Worm (Caenorhabditis elegans) whole organism, L1 larva: ENCODE results near the gene dpy-1.

Experiments
- C04F5.9 ChIP-seq: sonication (generic microtip); optimal IDR thresholded peaks from 2 replicates; lab custom pipeline; 2016; ENCODE audit warnings: missing genetic modification characterization, missing compliant biosample characterization
- C34B4.2 ChIP-seq: sonication (generic microtip); optimal IDR thresholded peaks from 2 replicates; lab custom pipeline; 2017; ENCODE audit warnings: mild to moderate bottlenecking, missing genetic modification characterization, missing compliant biosample characterization
- Y116A8C.19 ChIP-seq: sonication (generic microtip); optimal IDR thresholded peaks from 2 replicates; lab custom pipeline; 2016; ENCODE audit warnings: missing compliant biosample characterization, missing genetic modification characterization, borderline replicate concordance
- aha-1 ChIP-seq: fragments of 150-350 bp; optimal IDR thresholded peaks from 2 replicates; lab custom pipeline; 2014; ENCODE audit warnings: missing biosample characterization, missing genetic modification characterization
- alr-1 ChIP-seq: fragments of 200-800 bp; sonication (Bioruptor generic); optimal IDR thresholded peaks from 2 replicates; lab custom pipeline; 2018; ENCODE audit warnings: borderline replicate concordance, mild to moderate bottlenecking, missing genetic modification characterization, missing compliant biosample characterization
- ama-1 ChIP-seq: fragments of 150-350 bp; optimal IDR thresholded peaks from 2 replicates; lab custom pipeline; 2014
- dpl-1 ChIP-seq, 3 experiments: fragments of 150-350 bp in 2 of 3; sonication (generic microtip) in 1 of 3; optimal IDR thresholded peaks; 2 replicates each; lab custom pipeline; 2014 to 2017; ENCODE audit warnings: missing biosample characterization in 3 of 3, missing genetic modification characterization in 3 of 3, missing genetic modification reagents in 3 of 3
- dsc-1 ChIP-seq: sonication (generic microtip); optimal IDR thresholded peaks from 2 replicates; lab custom pipeline; 2016; ENCODE audit warnings: mild to moderate bottlenecking, missing genetic modification characterization, missing compliant biosample characterization
- efl-1 ChIP-seq, 4 experiments: fragments of 150-350 bp; optimal IDR thresholded peaks in 3 of 4; peaks in 1 of 4; 1 replicate in 1 of 4; 2 replicates in 3 of 4; lab custom pipeline; 2014; ENCODE audit warnings: missing biosample characterization in 2 of 4, missing genetic modification characterization in 2 of 4, missing genetic modification reagents in 2 of 4
- egl-13 ChIP-seq: sonication (generic microtip); optimal IDR thresholded peaks from 2 replicates; lab custom pipeline; 2016; ENCODE audit warnings: missing genotype, missing genetic modification reagents, missing genetic modification characterization, missing compliant biosample characterization
- elt-2 ChIP-seq: sonication (generic microtip); optimal IDR thresholded peaks from 2 replicates; lab custom pipeline; 2016; ENCODE audit warnings: missing genetic modification characterization, mild to moderate bottlenecking, inconsistent platforms, missing compliant biosample characterization, missing genetic modification reagents
- elt-3 ChIP-seq, 6 experiments: fragments of 150-350 bp in 1 of 6; sonication (generic microtip); optimal IDR thresholded peaks; 2 replicates each; lab custom pipeline; 2017 to 2018; ENCODE audit warnings: missing biosample characterization in 6 of 6, missing genetic modification characterization in 6 of 6, inconsistent platforms in 1 of 6
- fkh-10 ChIP-seq: sonication (generic microtip); optimal IDR thresholded peaks from 2 replicates; lab custom pipeline; 2017; ENCODE audit warnings: missing biosample characterization, missing genetic modification reagents, missing genetic modification characterization
- fkh-4 ChIP-seq: sonication (generic microtip); optimal IDR thresholded peaks from 2 replicates; lab custom pipeline; 2016; ENCODE audit warnings: missing compliant biosample characterization, missing genetic modification characterization, borderline replicate concordance
- fos-1 ChIP-seq: fragments of 150-350 bp; optimal IDR thresholded peaks from 2 replicates; lab custom pipeline; 2014; ENCODE audit warnings: missing biosample characterization, missing genetic modification characterization
- grh-1 ChIP-seq: fragments of 200-800 bp; sonication (Bioruptor generic); IDR thresholded peaks from 2 replicates; pipeline ENCODE4 v1.3.6; 2022; ENCODE audit warnings: missing genetic modification reagents, missing genetic modification characterization, missing compliant biosample characterization
- hlh-17 ChIP-seq: fragments of 200-800 bp; sonication (Bioruptor generic); optimal IDR thresholded peaks from 2 replicates; lab custom pipeline; 2018; ENCODE audit warnings: missing genetic modification characterization, mild to moderate bottlenecking, missing compliant biosample characterization, moderate library complexity, borderline replicate concordance
- lin-14 ChIP-seq: fragments of 200-800 bp; sonication (Bioruptor generic); optimal IDR thresholded peaks from 2 replicates; lab custom pipeline; 2018; ENCODE audit warnings: mild to moderate bottlenecking, missing genetic modification characterization, moderate library complexity, missing compliant biosample characterization
- lin-39 ChIP-seq: fragments of 150-350 bp; optimal IDR thresholded peaks from 2 replicates; lab custom pipeline; 2014; ENCODE audit warnings: missing biosample characterization, missing genetic modification reagents, missing genetic modification characterization
- lsy-2 ChIP-seq, 2 experiments: fragments of 150-350 bp; optimal IDR thresholded peaks; 2 replicates each; lab custom pipeline; 2014; ENCODE audit warnings: missing biosample characterization in 2 of 2, missing genetic modification characterization in 2 of 2
- mdl-1 ChIP-seq, 2 experiments: fragments of 150-350 bp; optimal IDR thresholded peaks; 2 replicates each; lab custom pipeline; 2014 to 2017; ENCODE audit warnings: missing biosample characterization in 2 of 2, missing genetic modification characterization in 2 of 2, inconsistent platforms in 1 of 2
- nhr-11 ChIP-seq: fragments of 150-350 bp; optimal IDR thresholded peaks from 2 replicates; lab custom pipeline; 2014; ENCODE audit warnings: missing biosample characterization, missing genetic modification characterization
- nhr-20 ChIP-seq: sonication (generic microtip); optimal IDR thresholded peaks from 2 replicates; lab custom pipeline; 2016; ENCODE audit warnings: mild to moderate bottlenecking, missing genetic modification characterization, missing compliant biosample characterization
- nhr-237 ChIP-seq: fragments of 150-350 bp; optimal IDR thresholded peaks from 2 replicates; lab custom pipeline; 2014; ENCODE audit warnings: missing biosample characterization, missing genetic modification characterization
- nhr-90 ChIP-seq: sonication (generic microtip); optimal IDR thresholded peaks from 2 replicates; lab custom pipeline; 2016; ENCODE audit warnings: mild to moderate bottlenecking, missing genetic modification characterization, missing compliant biosample characterization; ENCODE audit not compliant: poor library complexity
- rnt-1 ChIP-seq: sonication (generic microtip); optimal IDR thresholded peaks from 2 replicates; lab custom pipeline; 2016; ENCODE audit warnings: mild to moderate bottlenecking, missing genetic modification characterization, moderate library complexity, missing compliant biosample characterization
- snu-23 ChIP-seq: sonication (generic microtip); optimal IDR thresholded peaks from 2 replicates; lab custom pipeline; 2016; ENCODE audit warnings: missing genetic modification characterization, missing compliant biosample characterization
- swsn-7 ChIP-seq: sonication (generic microtip); optimal IDR thresholded peaks from 2 replicates; lab custom pipeline; 2016; ENCODE audit warnings: missing genetic modification characterization, missing compliant biosample characterization
- tbx-2 ChIP-seq: sonication (generic microtip); optimal IDR thresholded peaks from 2 replicates; lab custom pipeline; 2016; ENCODE audit warnings: missing genetic modification characterization, missing compliant biosample characterization
- unc-30 ChIP-seq: sonication (generic microtip); optimal IDR thresholded peaks from 2 replicates; lab custom pipeline; 2017; ENCODE audit warnings: missing biosample characterization, missing genetic modification characterization
- unc-62 ChIP-seq: fragments of 150-350 bp; optimal IDR thresholded peaks from 2 replicates; lab custom pipeline; 2014; ENCODE audit warnings: missing biosample characterization, missing genetic modification reagents, missing genetic modification characterization
- vab-15 ChIP-seq: sonication (generic microtip); optimal IDR thresholded peaks from 2 replicates; lab custom pipeline; 2017; ENCODE audit warnings: missing genotype, mild to moderate bottlenecking, missing genetic modification characterization, missing compliant biosample characterization
- xbp-1 ChIP-seq: sonication (generic microtip); optimal IDR thresholded peaks from 2 replicates; lab custom pipeline; 2016; ENCODE audit warnings: missing genetic modification characterization, missing compliant biosample characterization
- zip-4 ChIP-seq: fragments of 200-800 bp; sonication (Bioruptor generic); optimal IDR thresholded peaks from 2 replicates; lab custom pipeline; 2018; ENCODE audit warnings: mild to moderate bottlenecking, missing genetic modification characterization, moderate library complexity, missing compliant biosample characterization
- ztf-11 ChIP-seq, 2 experiments: sonication (generic microtip); optimal IDR thresholded peaks; 2 replicates each; lab custom pipeline; 2016 to 2017; ENCODE audit warnings: missing genetic modification characterization in 2 of 2, missing biosample characterization in 1 of 2, missing compliant biosample characterization in 1 of 2

Gene dpy-1

ce11 chrIII:2032327-2033093 lies 15.3 kb downstream of the dpy-1 start (continued):
- TF ChIP-seq nhr-90 (tag; lab: Kevin White, UChicago) (peak; percentile 49), efl-1 (optimal IDR thresholded peaks at IDR 0.05; lab: Kevin White, UChicago) (peak; percentile 2 to 39), efl-1 (GFP tag; optimal IDR thresholded peaks at IDR 0.05 in 1 of 2; lab: Kevin White, UChicago) (peak; percentile 8 to 95), aha-1 (no peak), ama-1 (no peak)
- TF ChIP-seq, all 84 proteins: peak for 22

- TF ChIP-seq dpl-1 (GFP tag; optimal IDR thresholded peaks at IDR 0.05; lab: Kevin White, UChicago) (no peak), unc-62 (no peak), elt-3 (tag; optimal IDR thresholded peaks at IDR 0.05; lab: Kevin White, UChicago) (no peak), vab-15 (tag; lab: Kevin White, UChicago) (no peak), grh-1 (no peak), fkh-10 (GFP tag; lab: Kevin White, UChicago) (no peak), swsn-7 (tag; lab: Kevin White, UChicago) (no peak), fkh-4 (tag; lab: Kevin White, UChicago) (no peak), nhr-237 (no peak), Y116A8C.19 (tag; lab: Kevin White, UChicago) (no peak)
Observed at ce11 chrIII:2031746-2032145, 16.1 kb downstream of the dpy-1 start.

- TF ChIP-seq snu-23 (GFP tag; lab: Kevin White, UChicago) (no peak), zip-4 (no peak), elt-3 (tag; optimal IDR thresholded peaks at IDR 0.05; lab: Kevin White, UChicago) (no peak), swsn-7 (tag; lab: Kevin White, UChicago) (no peak), dsc-1 (no peak), fos-1 (no peak), alr-1 (tag; lab: Kevin White, UChicago) (no peak), C34B4.2 (tag; lab: Kevin White, UChicago) (no peak), fkh-4 (tag; lab: Kevin White, UChicago) (no peak), C04F5.9 (tag; lab: Kevin White, UChicago) (no peak), rnt-1 (no peak)
- TF ChIP-seq, all 84 proteins: peak for 0
Observed at ce11 chrIII:2030776-2031565, 16.8 kb downstream of the dpy-1 start.

ce11 chrIII:2027517-2027916 lies 20.3 kb downstream of the dpy-1 start:
- TF ChIP-seq elt-2 (tag; lab: Kevin White, UChicago) (no peak), lsy-2 (tag; optimal IDR thresholded peaks at IDR 0.05; lab: Kevin White, UChicago) (peak in 1 of 2 experiments; percentile 9), mdl-1 (tag; optimal IDR thresholded peaks at IDR 0.05; lab: Kevin White, UChicago) (no peak), elt-3 (tag; optimal IDR thresholded peaks at IDR 0.05; lab: Kevin White, UChicago) (no peak), lin-14 (GFP tag; lab: Kevin White, UChicago) (peak; percentile 26)

DNA sequence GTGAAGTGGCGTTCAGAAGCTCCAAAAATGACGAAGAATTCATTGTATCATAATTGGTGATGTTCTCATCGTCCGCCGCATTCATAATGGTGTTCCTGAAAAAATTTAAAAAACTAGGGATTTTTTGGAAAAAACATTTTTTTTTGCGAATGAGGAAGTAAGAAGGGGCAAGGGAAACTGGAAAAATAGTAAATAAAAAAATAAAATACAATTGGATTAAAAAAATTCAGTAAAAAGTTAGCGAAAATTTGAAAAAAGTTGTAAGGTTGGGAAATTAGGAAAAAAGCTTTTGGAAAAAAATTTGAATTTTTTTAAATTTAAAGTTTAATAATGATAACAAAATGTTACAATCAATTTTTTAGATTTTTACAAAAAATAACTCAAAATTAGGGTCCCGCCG lies 26.3 kb downstream of the dpy-1 start, which contains the start of gene ckr-2:
Gene ckr-2, minus strand, starts transcription at position 101 of the 400 bp plus-strand sequence.
- no peak for TF ChIP-seq egl-13 (tag; lab: Kevin White, UChicago)
- TF ChIP-seq tbx-2 (tag; lab: Kevin White, UChicago): no peak
- no peak for TF ChIP-seq lin-39 (tag; lab: Kevin White, UChicago)
- TF ChIP-seq hlh-17 (GFP tag; lab: Kevin White, UChicago): no peak
- no peak for TF ChIP-seq nhr-20 (tag; lab: Kevin White, UChicago)
- TF ChIP-seq nhr-237: no peak
- no peak for TF ChIP-seq xbp-1
- no peak for TF ChIP-seq fkh-10 (GFP tag; lab: Kevin White, UChicago)
- TF ChIP-seq dpl-1 (GFP tag; optimal IDR thresholded peaks at IDR 0.05; lab: Kevin White, UChicago): no peak
- TF ChIP-seq unc-30 (tag; lab: Kevin White, UChicago): no peak
- no peak for TF ChIP-seq rnt-1
- TF ChIP-seq efl-1 (optimal IDR thresholded peaks at IDR 0.05; lab: Kevin White, UChicago): no peak
- no peak for TF ChIP-seq efl-1 (GFP tag; optimal IDR thresholded peaks at IDR 0.05 in 1 of 2; lab: Kevin White, UChicago)
- no peak for TF ChIP-seq ztf-11 (tag; optimal IDR thresholded peaks at IDR 0.05; lab: Kevin White, UChicago)
- TF ChIP-seq ama-1: no peak
- TF ChIP-seq nhr-11: no peak
- TF ChIP-seq, all 84 proteins: peak for 0
